Fruit fly (Drosophila melanogaster): ENCODE data around the gene PIG-Q.

DNA sequence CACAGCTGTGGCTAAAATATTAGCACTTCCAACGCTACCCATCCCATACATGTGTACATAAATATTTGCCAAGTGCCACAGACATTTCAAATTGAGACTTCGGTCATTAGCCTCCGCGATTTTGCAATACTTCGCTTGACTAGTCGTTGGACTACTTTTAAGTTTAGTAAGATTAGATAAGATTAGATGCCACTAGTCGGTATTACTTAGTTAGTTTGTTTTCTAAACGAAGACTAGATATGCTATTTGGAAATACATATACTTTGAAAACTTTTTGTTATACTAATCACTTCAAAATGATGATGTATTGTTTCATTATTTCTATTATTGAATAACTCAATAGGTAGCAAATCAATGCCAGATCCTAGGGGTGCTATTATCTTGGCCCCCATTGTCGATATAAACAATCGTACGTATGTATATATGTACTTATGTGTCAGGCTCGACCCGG lies 27.0 kb downstream of the PIG-Q start:
- TF ChIP-seq Ets21C (GFP tag; optimal IDR thresholded peaks at IDR 0.05) (no peak), CG31627 (GFP tag; optimal IDR thresholded peaks at IDR 0.05) (peak; percentile 41), Sox102F (GFP tag; optimal IDR thresholded peaks at IDR 0.05) (no peak), cyc (GFP tag; optimal IDR thresholded peaks at IDR 0.05) (peak; percentile 17), CG11762 (GFP tag; optimal IDR thresholded peaks at IDR 0.05; ENCODE audit: insufficient read depth) (peak; percentile 28), net (GFP tag; optimal IDR thresholded peaks at IDR 0.05) (peak; percentile 54), Met (GFP tag; optimal IDR thresholded peaks at IDR 0.05) (peak; percentile 69), Ets96B (tag; optimal IDR thresholded peaks at IDR 0.05) (peak; percentile 34), CG6163 (GFP tag; IDR thresholded peaks at IDR 0.05) (no peak), svp (GFP tag) (peak; percentile 83), CG8119 (GFP tag; IDR thresholded peaks at IDR 0.05) (peak; percentile 65; the same call in 2 of the 3 replicates), Gug (GFP tag; IDR thresholded peaks at IDR 0.05) (no peak)
